Worm (Caenorhabditis elegans) whole organism, L3 larva: Measurements from ENCODE around the gene K01A6.5.

Source experiments
- aly-2 ChIP-seq: fragments of 150-350 bp; optimal IDR thresholded peaks from 2 replicates; lab custom pipeline; 2014; ENCODE audit warnings: missing biosample characterization, missing genetic modification characterization
- ama-1 ChIP-seq: fragments of 150-350 bp; optimal IDR thresholded peaks from 2 replicates; lab custom pipeline; 2018
- elt-3 ChIP-seq, 3 experiments: fragments of 150-350 bp in 1 of 3; sonication (generic microtip) in 2 of 3; optimal IDR thresholded peaks; 2 replicates in 2 of 3; 4 replicates in 1 of 3; lab custom pipeline; 2014 to 2017; ENCODE audit warnings: missing biosample characterization in 3 of 3, missing genetic modification characterization in 3 of 3
- lsy-12 ChIP-seq: sonication (generic microtip); optimal IDR thresholded peaks from 2 replicates; lab custom pipeline; 2016; ENCODE audit warnings: mild to moderate bottlenecking, missing genetic modification characterization, missing compliant biosample characterization
- nfya-1 ChIP-seq: sonication (generic microtip); optimal IDR thresholded peaks from 2 replicates; lab custom pipeline; 2017; ENCODE audit warnings: missing genetic modification characterization, mild to moderate bottlenecking, missing compliant biosample characterization, antibody characterized with exemption, moderate library complexity; ENCODE audit not compliant: insufficient read depth
- nhr-11 ChIP-seq: fragments of 150-350 bp; optimal IDR thresholded peaks from 2 replicates; lab custom pipeline; 2014; ENCODE audit warnings: missing biosample characterization, missing genetic modification characterization
- nhr-23 ChIP-seq: fragments of 150-350 bp; optimal IDR thresholded peaks from 2 replicates; lab custom pipeline; 2014; ENCODE audit warnings: missing biosample characterization, missing genetic modification reagents, missing genetic modification characterization
- nhr-76 ChIP-seq: fragments of 150-350 bp; sonication (generic microtip); optimal IDR thresholded peaks from 5 replicates; lab custom pipeline; 2014; ENCODE audit warnings: missing biosample characterization, missing genetic modification characterization
- sea-2 ChIP-seq: fragments of 150-350 bp; sonication (generic microtip); optimal IDR thresholded peaks from 4 replicates; lab custom pipeline; 2014; ENCODE audit warnings: missing biosample characterization, missing genetic modification reagents, missing genetic modification characterization
- skn-1 ChIP-seq: fragments of 150-350 bp; optimal IDR thresholded peaks from 2 replicates; lab custom pipeline; 2014; ENCODE audit warnings: missing biosample characterization, missing genetic modification characterization
- tbx-2 ChIP-seq: sonication (generic microtip); optimal IDR thresholded peaks from 2 replicates; lab custom pipeline; 2016; ENCODE audit warnings: mild to moderate bottlenecking, missing genetic modification characterization, missing compliant biosample characterization
- unc-39 ChIP-seq: sonication (generic microtip); optimal IDR thresholded peaks from 4 replicates; lab custom pipeline; 2017; ENCODE audit warnings: missing biosample characterization, missing genetic modification characterization
- ztf-11 ChIP-seq: fragments of 150-350 bp; optimal IDR thresholded peaks from 2 replicates; lab custom pipeline; 2014; ENCODE audit warnings: missing biosample characterization, missing genetic modification characterization

- TF ChIP-seq lsy-12 (no peak), nfya-1 (no peak), ama-1 (lab: Kevin White, UChicago) (no peak), aly-2 (tag; lab: Kevin White, UChicago) (no peak), nhr-11 (tag; lab: Kevin White, UChicago) (no peak), unc-39 (tag; lab: Kevin White, UChicago) (no peak), nhr-23 (tag; lab: Kevin White, UChicago) (no peak), tbx-2 (tag; lab: Kevin White, UChicago) (no peak), ztf-11 (tag; lab: Kevin White, UChicago) (no peak), nhr-76 (tag; lab: Kevin White, UChicago) (no peak), skn-1 (tag; lab: Kevin White, UChicago) (no peak), sea-2 (no peak), elt-3 (tag; optimal IDR thresholded peaks at IDR 0.05; lab: Kevin White, UChicago) (no peak)
Measured at ce11 chrIV:11742406-11742805, at the start of gene K01A6.5.
